Fruit fly (Drosophila melanogaster): ENCODE measurements around the gene Ir11a.

DNA sequence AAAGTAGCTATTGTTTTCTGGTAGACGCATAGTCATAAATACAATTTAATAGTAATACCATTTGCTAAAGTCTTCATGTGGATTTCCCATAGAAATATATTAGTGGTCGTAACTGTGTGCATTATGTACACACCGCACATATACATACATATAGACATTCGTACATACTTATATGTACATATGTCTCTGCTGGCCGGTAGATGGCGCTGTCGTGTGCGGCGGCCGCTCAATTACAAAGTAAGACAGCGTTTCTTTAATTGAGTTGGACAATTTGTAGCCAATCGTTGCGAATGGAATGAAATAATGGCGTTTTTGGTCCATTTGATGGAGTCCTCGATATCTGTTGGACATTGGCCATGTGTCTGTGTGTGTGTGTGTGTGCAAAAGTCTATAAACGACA lies 24.1 kb downstream of the Ir11a start:
- TF ChIP-seq svp (GFP tag) (no peak), CG3919 (GFP tag; optimal IDR thresholded peaks at IDR 0.05) (no peak), Gug (GFP tag; IDR thresholded peaks at IDR 0.05) (no peak), acj6 (GFP tag; optimal IDR thresholded peaks at IDR 0.05) (no peak), Ets96B (tag; optimal IDR thresholded peaks at IDR 0.05) (no peak), OdsH (GFP tag; optimal IDR thresholded peaks at IDR 0.05) (no peak), Lpt (GFP tag; optimal IDR thresholded peaks at IDR 0.05) (no peak), CG10631 (GFP tag; optimal IDR thresholded peaks at IDR 0.05) (no peak), CG3032 (tag; optimal IDR thresholded peaks at IDR 0.05) (no peak), Eip93F (GFP tag; optimal IDR thresholded peaks at IDR 0.05) (no peak), ss (GFP tag; optimal IDR thresholded peaks at IDR 0.05) (no peak), spab (GFP tag; optimal IDR thresholded peaks at IDR 0.05) (no peak), CG11762 (GFP tag; optimal IDR thresholded peaks at IDR 0.05; ENCODE audit: insufficient read depth) (no peak)

All from whole organism, prepupa.